Worm (Caenorhabditis elegans) whole organism, L3 larva: Measurements from ENCODE around the gene algn-7.

Experiments
- ama-1 ChIP-seq: fragments of 150-350 bp; optimal IDR thresholded peaks from 2 replicates; lab custom pipeline; 2018
- nhr-76 ChIP-seq: fragments of 150-350 bp; sonication (generic microtip); optimal IDR thresholded peaks from 5 replicates; lab custom pipeline; 2014; ENCODE audit warnings: missing biosample characterization, missing genetic modification characterization
- unc-39 ChIP-seq: sonication (generic microtip); optimal IDR thresholded peaks from 4 replicates; lab custom pipeline; 2017; ENCODE audit warnings: missing biosample characterization, missing genetic modification characterization

DNA sequence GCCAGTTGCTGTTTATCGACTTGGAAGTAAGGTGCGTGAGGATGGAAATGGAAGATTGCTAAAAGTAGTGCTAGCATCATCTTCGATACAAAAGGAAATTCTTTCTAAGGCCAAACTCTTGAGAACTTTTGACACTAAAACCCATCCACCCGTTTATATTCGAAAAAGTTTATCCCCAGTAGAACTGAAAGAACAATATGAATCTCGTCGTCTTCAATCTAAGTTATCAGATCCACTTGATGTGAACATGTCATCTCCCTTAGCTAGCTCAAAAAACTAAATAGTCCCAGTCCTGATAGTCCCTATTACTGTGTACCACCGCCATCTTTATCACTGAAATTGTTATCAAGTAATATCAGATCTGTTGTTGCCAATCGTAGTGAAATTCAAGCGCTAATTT is 2.8 kb upstream of the algn-7 start:
- TF ChIP-seq unc-39 (no peak), nhr-76 (tag; lab: Kevin White, UChicago) (no peak), ama-1 (lab: Kevin White, UChicago) (no peak)
